Worm (Caenorhabditis elegans): Measurements from ENCODE around the gene T11F8.12.
"Not testable (repeated sequence)": the region's sequence is repeated elsewhere in the genome, so short reads cannot be mapped to it uniquely, and the experiment has no call there.

T11F8.12 gene

DNA sequence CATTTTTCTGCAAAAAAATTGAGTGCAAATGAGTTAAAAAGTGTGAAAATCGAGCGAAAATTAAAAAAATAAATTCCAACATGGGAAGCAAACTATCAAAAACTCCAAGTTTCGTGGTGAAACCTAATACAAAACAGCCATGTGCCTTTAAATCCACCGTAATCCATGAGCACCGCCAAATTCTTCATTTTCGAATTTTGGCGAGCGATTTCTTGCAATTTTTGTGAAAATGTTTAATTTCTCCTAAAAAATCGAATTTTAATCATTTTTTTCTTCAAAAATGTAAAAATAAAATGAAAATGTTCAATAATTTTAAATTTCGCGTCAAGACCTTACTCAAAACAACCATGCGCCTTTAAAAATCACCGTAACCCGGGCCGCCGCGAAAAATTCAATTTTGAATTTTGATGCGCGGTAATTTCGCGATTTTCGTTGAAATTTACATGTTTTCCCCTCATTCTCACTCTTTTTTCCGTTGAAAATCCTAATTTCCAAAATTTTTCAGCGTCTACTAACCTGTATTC lies 4.1 kb upstream of the T11F8.12 start, which contains the start of the genes snpc-3.1 and puf-7:
snpc-3.1 (minus strand) TSS at position 51 of the 524 bp plus-strand sequence.
puf-7 (plus strand) TSS at position 506 of the 524 bp plus-strand sequence.
- TF ChIP-seq him-1, W03F9.2, dao-5 (tag; optimal IDR thresholded peaks at IDR 0.05): not testable (repeated sequence)

DNA sequence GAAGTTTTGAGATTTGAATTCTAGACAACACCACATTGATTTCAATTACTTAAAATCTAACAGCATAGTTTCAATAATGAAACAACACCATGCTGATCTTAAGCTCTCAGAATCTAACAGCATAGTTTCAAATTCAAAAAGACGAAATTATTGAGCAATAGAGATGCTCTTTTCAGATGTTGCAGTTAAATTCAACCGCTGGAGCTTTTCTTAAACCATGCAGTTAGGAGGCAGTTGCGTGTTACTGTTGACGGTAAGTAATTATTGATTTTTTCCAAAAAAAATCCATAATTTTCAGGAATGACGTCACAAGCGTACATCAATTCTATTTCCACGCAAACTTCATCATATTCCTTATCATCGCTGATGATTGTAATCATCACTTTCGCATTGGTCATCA lies 592 bp upstream of the T11F8.12 start, which contains the start of gene T11F8.5:
T11F8.5 (plus strand) TSS at position 301 of the 400 bp plus-strand sequence.
- TF ChIP-seq dao-5 (tag; optimal IDR thresholded peaks at IDR 0.05) (no peak), him-1 (tag; optimal IDR thresholded peaks at IDR 0.05) (no peak), W03F9.2 (tag; optimal IDR thresholded peaks at IDR 0.05) (no peak)

- no peak for TF ChIP-seq W03F9.2 (tag; optimal IDR thresholded peaks at IDR 0.05)
- TF ChIP-seq dao-5 (tag; optimal IDR thresholded peaks at IDR 0.05), result no peak
- TF ChIP-seq him-1 (tag; optimal IDR thresholded peaks at IDR 0.05), result no peak
These were observed 2.8 kb downstream of the T11F8.12 start, which contains the start of gene T11F8.1 for ce11 chrIV:5479289-5479688. Gene T11F8.1, plus strand, starts transcription at chrIV:5479589.

DNA sequence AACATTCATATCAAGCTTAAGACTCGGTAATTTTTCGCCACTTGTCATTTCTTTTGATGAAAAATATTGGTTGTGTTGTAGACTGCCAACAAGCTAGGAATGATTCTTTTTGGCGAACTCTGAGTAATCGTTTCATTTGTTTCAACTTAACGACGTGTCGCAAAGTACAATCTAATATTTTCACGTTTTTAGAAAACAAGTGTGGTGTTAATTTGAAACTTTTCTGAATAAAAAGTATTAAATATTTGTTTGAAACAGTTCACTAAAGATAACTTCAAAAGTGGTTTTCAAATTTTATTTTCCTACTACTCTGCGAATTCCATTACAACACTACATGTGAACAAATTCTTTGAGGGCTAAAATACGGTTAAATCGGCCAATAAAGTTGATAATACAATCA lies 5.7 kb downstream of the T11F8.12 start, which contains the start of gene T11F8.4:
T11F8.4 (minus strand) TSS at position 101 of the 400 bp plus-strand sequence.
- TF ChIP-seq him-1 (tag; optimal IDR thresholded peaks at IDR 0.05), result no peak
- TF ChIP-seq dao-5 (tag; optimal IDR thresholded peaks at IDR 0.05), result no peak
- no peak for TF ChIP-seq W03F9.2 (tag; optimal IDR thresholded peaks at IDR 0.05)

DNA sequence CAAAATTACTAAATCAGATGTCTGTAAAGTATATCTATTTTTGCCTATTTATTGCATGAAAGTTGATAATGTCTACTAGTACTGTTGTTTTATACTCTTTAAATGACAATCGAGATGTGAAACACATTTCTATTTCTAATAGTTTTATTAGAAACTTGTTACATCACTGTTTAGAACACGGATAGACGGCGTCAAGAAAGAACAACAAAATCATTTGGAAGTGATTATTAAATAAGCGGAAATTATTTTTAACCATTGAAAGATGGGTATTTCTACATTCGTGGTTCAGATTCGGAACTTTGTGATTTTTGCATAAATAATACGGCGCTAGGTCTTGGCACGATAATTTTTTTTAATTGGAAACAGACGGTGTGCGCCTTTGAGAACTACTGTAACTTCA lies 9.0 kb downstream of the T11F8.12 start:
- TF ChIP-seq him-1 (tag; optimal IDR thresholded peaks at IDR 0.05) (no peak), dao-5 (tag; optimal IDR thresholded peaks at IDR 0.05) (no peak), W03F9.2 (tag; optimal IDR thresholded peaks at IDR 0.05) (no peak)

ce11 chrIV:5469739-5470138 lies 12.4 kb downstream of the T11F8.12 start, which contains the start of gene rme-2:
Gene rme-2, plus strand, starts transcription at chrIV:5470026.
- TF ChIP-seq him-1 (tag; optimal IDR thresholded peaks at IDR 0.05) (no peak), dao-5 (tag; optimal IDR thresholded peaks at IDR 0.05) (no peak)

DNA sequence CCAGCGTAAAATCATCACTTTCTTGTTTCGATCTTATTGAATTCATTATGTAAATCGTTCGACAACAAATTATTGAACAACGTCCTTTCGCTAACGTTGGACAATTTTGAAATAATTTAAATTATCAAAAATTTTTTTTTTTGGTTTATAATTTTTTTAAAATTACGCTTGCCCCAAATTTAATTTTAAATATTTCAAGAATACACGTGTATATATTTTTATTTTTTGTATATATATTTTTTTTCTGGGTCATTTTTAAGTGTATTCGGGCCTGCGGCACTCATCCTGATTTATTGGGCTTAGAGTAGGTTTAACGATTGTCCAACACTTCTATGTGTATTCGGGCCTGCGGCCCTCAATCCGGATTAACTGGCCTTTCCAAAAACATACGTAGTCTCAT lies 17.7 kb downstream of the T11F8.12 start, which contains the start of gene Y52D5A.2:
Y52D5A.2 (minus strand) TSS at position 101 of the 400 bp plus-strand sequence.
- not testable (repeated sequence) for TF ChIP-seq W03F9.2, dao-5, him-1 (tag; optimal IDR thresholded peaks at IDR 0.05)

ce11 chrIV:5462820-5463219 lies 19.3 kb downstream of the T11F8.12 start:
- TF ChIP-seq him-1 (tag; optimal IDR thresholded peaks at IDR 0.05) (no peak), dao-5 (tag; optimal IDR thresholded peaks at IDR 0.05) (no peak), W03F9.2 (tag; optimal IDR thresholded peaks at IDR 0.05) (no peak)

DNA sequence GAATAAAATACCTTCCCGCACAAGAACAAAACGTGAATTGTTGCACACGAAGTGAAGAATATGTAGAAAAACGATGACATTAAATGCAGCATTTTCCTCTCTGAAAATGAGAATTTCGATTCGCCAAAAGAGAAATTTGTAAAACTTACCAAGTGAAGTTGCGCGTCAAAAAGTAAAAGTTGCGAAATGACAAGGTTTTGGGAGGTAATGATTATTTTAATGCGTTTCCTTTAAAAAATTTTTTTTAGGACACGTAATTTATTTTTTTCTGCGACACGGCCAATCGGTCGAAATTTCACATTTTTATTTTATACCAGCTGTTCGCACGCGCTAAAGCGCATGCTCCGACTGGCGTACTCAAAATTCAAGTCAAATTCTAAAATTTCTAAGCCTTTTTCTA lies 26.1 kb downstream of the T11F8.12 start, which contains the start of gene Y4C6A.3:
Y4C6A.3 (minus strand) TSS at position 101 of the 400 bp plus-strand sequence.
- not testable (repeated sequence) for TF ChIP-seq W03F9.2, him-1, dao-5 (tag; optimal IDR thresholded peaks at IDR 0.05)

- TF ChIP-seq W03F9.2 (tag; optimal IDR thresholded peaks at IDR 0.05), result no peak
- no peak for TF ChIP-seq him-1 (tag; optimal IDR thresholded peaks at IDR 0.05)
- no peak for TF ChIP-seq dao-5 (tag; optimal IDR thresholded peaks at IDR 0.05)
These were observed 29.5 kb downstream of the T11F8.12 start, which contains the start of gene Y4C6A.4 for ce11 chrIV:5452667-5453066. Gene Y4C6A.4, plus strand, starts transcription at chrIV:5452967.

DNA sequence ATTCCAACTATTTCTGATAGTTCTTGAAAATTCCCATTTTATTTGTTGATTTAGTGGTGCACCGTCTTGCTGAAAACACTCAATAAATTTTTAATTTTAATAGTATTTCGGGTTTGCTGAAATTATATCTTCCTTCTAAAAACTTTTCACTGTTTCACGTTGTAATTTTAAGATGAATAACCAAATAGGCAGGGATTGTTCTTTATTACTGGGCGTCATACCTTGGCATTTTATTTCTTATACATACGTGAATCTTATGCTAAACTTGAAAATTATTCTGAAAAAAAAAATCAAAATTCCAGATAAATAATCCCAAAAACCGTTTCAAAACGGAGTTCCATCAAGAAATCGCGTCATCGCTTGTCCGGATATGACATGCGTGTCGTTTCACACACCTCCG lies 43.4 kb downstream of the T11F8.12 start, which contains the start of gene mgl-3:
mgl-3 (plus strand) TSS at position 301 of the 400 bp plus-strand sequence.
- no peak for TF ChIP-seq dao-5 (tag; optimal IDR thresholded peaks at IDR 0.05)
- TF ChIP-seq him-1 (tag; optimal IDR thresholded peaks at IDR 0.05), result no peak
- no peak for TF ChIP-seq W03F9.2 (tag; optimal IDR thresholded peaks at IDR 0.05)

Measured in whole organism, L4/young adult.